Worm (Caenorhabditis elegans): Measurements from ENCODE around the gene ugt-54.

Gene ugt-54

ce11 chrIV:10811388-10811787 lies 49.9 kb downstream of the ugt-54 start:
- no peak for TF ChIP-seq cog-1 (tag; optimal IDR thresholded peaks at IDR 0.05)
- no peak for TF ChIP-seq med-1 (GFP tag; optimal IDR thresholded peaks at IDR 0.05; ENCODE audit: insufficient read depth)
- TF ChIP-seq T22C8.4 (GFP tag; IDR thresholded peaks at IDR 0.05), result no peak
- TF ChIP-seq klf-2 (GFP tag; conservative IDR thresholded peaks at IDR 0.05), result no peak
- no peak for TF ChIP-seq ref-1 (GFP tag; conservative IDR thresholded peaks at IDR 0.05)
- no peak for TF ChIP-seq ztf-29 (GFP tag; IDR thresholded peaks at IDR 0.05)
- TF ChIP-seq tab-1 (GFP tag; IDR thresholded peaks at IDR 0.05), result no peak
- TF ChIP-seq ztf-23 (GFP tag; IDR thresholded peaks at IDR 0.05), result no peak
- TF ChIP-seq flt-1 (GFP tag; IDR thresholded peaks at IDR 0.05), result no peak

ce11 chrIV:10812099-10812498 lies 50.6 kb downstream of the ugt-54 start, which contains the start of gene miz-1:
TSS of gene miz-1 (plus strand) at chrIV:10812399.
- TF ChIP-seq med-1 (GFP tag; optimal IDR thresholded peaks at IDR 0.05; ENCODE audit: insufficient read depth), result no peak
- TF ChIP-seq cog-1 (tag; optimal IDR thresholded peaks at IDR 0.05), result no peak
- no peak for TF ChIP-seq ref-1 (GFP tag; conservative IDR thresholded peaks at IDR 0.05)

Measured in whole organism, midembryonic.